Worm (Caenorhabditis elegans) whole organism, mixed stage, embryonic: ENCODE data around the gene W01A11.1.

Experiments used
- M03D4.4 ChIP-seq: sonication (generic microtip); optimal IDR thresholded peaks from 2 replicates; lab custom pipeline; 2017; ENCODE audit warnings: mild to moderate bottlenecking, missing genetic modification characterization, missing compliant biosample characterization
- ces-1 ChIP-seq: fragments of 150-350 bp; optimal IDR thresholded peaks from 2 replicates; lab custom pipeline; 2014; ENCODE audit warnings: missing biosample characterization, missing genetic modification reagents, missing genetic modification characterization
- drap-1 ChIP-seq: fragments of 200-800 bp; sonication (Bioruptor generic); optimal IDR thresholded peaks from 3 replicates; lab custom pipeline; 2018; ENCODE audit warnings: mild to moderate bottlenecking, missing genetic modification characterization, missing compliant biosample characterization
- lin-13 ChIP-seq: fragments of 150-350 bp; optimal IDR thresholded peaks from 2 replicates; lab custom pipeline; 2014; ENCODE audit warnings: missing biosample characterization, missing genetic modification characterization
- lsy-2 ChIP-seq: fragments of 150-350 bp; optimal IDR thresholded peaks from 2 replicates; lab custom pipeline; 2014; ENCODE audit warnings: missing biosample characterization, missing genetic modification characterization
- mab-5 ChIP-seq: fragments of 150-350 bp; optimal IDR thresholded peaks from 2 replicates; lab custom pipeline; 2014; ENCODE audit warnings: missing biosample characterization, missing genetic modification characterization
- nhr-12 ChIP-seq: fragments of 150-350 bp; optimal IDR thresholded peaks from 2 replicates; lab custom pipeline; 2014; ENCODE audit warnings: missing biosample characterization, missing genetic modification characterization
- nhr-237 ChIP-seq: fragments of 150-350 bp; optimal IDR thresholded peaks from 2 replicates; lab custom pipeline; 2014; ENCODE audit warnings: missing biosample characterization, missing genetic modification characterization
- nhr-28 ChIP-seq: fragments of 150-350 bp; optimal IDR thresholded peaks from 2 replicates; lab custom pipeline; 2014; ENCODE audit warnings: missing biosample characterization, missing genetic modification characterization
- snpc-4 ChIP-seq: fragments of 150-350 bp; optimal IDR thresholded peaks from 2 replicates; lab custom pipeline; 2014; ENCODE audit warnings: missing biosample characterization, missing genetic modification characterization
- ztf-11 ChIP-seq: fragments of 150-350 bp; optimal IDR thresholded peaks from 2 replicates; lab custom pipeline; 2014; ENCODE audit warnings: missing biosample characterization, missing genetic modification characterization

- TF ChIP-seq lin-13 (tag; lab: Kevin White, UChicago) (no peak), mab-5 (no peak), nhr-28 (tag; lab: Kevin White, UChicago) (no peak), M03D4.4 (tag; lab: Kevin White, UChicago) (no peak), ztf-11 (tag; lab: Kevin White, UChicago) (no peak), ces-1 (GFP tag; lab: Kevin White, UChicago) (no peak), snpc-4 (tag; lab: Kevin White, UChicago) (no peak), drap-1 (GFP tag; lab: Kevin White, UChicago) (no peak), lsy-2 (no peak), nhr-12 (no peak), nhr-237 (tag; lab: Kevin White, UChicago) (no peak)
These were observed 15.9 kb downstream of the W01A11.1 start, which contains the start of gene dpy-11 for ce11 chrV:6514887-6515324.
